Worm (Caenorhabditis elegans): ENCODE results near the gene clec-182.

Gene clec-182

DNA sequence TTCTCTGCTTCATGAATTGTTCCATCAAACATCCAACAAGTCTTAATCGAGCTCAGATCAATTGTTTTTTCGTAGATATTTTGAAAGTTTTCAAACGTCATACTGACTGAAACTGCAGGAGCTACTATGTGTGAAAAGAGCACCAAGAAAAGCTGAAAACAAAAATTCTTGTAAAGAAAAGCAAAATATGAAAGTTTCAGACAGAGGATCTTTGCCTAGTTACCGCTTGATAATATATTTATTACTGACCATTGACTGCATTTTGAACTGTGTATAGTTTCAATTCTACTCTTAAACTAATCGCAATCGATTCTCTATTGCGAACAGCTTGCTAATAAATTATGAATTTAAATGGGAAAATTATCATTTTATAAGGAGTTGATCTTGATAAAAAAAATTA lies at the start of gene clec-182:
Gene clec-182, minus strand, starts transcription at position 101 of the 400 bp plus-strand sequence.
- TF ChIP-seq rbr-2 (tag; optimal IDR thresholded peaks at IDR 0.05) = no peak
- no peak for TF ChIP-seq pha-4 (GFP tag; IDR thresholded peaks at IDR 0.05)
- TF ChIP-seq pha-4 (tag; optimal IDR thresholded peaks at IDR 0.05) = no peak
- TF ChIP-seq T20F7.1 (GFP tag; optimal IDR thresholded peaks at IDR 0.05) = no peak
- TF ChIP-seq aha-1 (tag) = no peak
- no peak for TF ChIP-seq nhr-111 (GFP tag; optimal IDR thresholded peaks at IDR 0.05)
- TF ChIP-seq mxl-3 (GFP tag; optimal IDR thresholded peaks at IDR 0.05) = no peak
- no peak for TF ChIP-seq lir-3 (tag; optimal IDR thresholded peaks at IDR 0.05)
- no peak for TF ChIP-seq cey-2 (tag; optimal IDR thresholded peaks at IDR 0.05; ENCODE audit: borderline replicate concordance, insufficient read depth)
- TF ChIP-seq lin-29 (GFP tag; IDR thresholded peaks at IDR 0.05) = no peak
- TF ChIP-seq zag-1 (tag; optimal IDR thresholded peaks at IDR 0.05) = no peak

DNA sequence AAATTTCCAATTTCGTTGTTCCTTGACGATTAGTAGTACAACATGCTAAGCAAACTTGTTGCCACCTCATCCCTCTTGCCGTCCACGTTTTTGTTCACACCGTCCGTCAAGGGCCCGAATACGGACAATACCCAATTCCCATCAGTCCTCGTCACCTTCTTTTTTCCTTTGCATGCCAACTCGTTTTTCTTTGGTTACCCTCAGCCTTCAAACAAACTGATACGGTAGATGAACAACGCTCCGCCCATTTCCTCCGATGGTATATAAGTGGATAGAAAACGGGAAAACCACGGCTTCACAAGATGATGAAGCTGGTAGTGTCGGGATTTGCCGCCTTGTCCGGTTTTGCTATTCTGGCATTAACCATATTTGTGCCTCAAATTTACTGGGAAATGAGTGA lies 49.8 kb upstream of the clec-182 start, which contains the start of gene col-118:
Gene col-118, plus strand, starts transcription at position 301 of the 400 bp plus-strand sequence.
- TF ChIP-seq ZK337.2 (GFP tag; IDR thresholded peaks at IDR 0.05) (no peak), spr-1 (tag; optimal IDR thresholded peaks at IDR 0.05) (no peak)

DNA sequence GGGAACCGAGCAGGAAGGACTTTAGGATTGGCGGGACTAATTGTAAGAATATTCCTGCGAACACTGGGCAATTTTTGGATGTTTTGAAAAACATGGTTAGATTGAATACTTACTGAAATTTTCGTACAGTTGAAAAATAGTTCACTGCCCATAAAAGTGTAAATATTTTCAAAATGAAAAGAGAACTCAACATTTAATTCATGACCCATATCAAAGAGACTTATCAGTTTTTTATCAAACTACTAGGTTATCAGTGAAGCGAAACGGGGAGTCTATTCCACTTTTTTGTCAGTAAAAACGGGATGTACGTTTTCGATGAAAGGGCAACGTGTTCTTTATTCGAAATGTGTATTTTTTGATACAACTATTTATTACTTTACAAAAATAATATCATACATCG lies 47.8 kb upstream of the clec-182 start:
- no peak for TF ChIP-seq arid-1 (GFP tag; conservative IDR thresholded peaks at IDR 0.05)
- TF ChIP-seq Y5F2A.4 (GFP tag; optimal IDR thresholded peaks at IDR 0.05) = no peak
- TF ChIP-seq T20F7.1 (GFP tag; optimal IDR thresholded peaks at IDR 0.05) = peak; percentile 5
- peak; percentile 62 for TF ChIP-seq nhr-28 (tag; optimal IDR thresholded peaks at IDR 0.05)
- peak; percentile 39; the same call in 1 of the 2 replicates for TF ChIP-seq dmd-6 (GFP tag; IDR thresholded peaks at IDR 0.05)
- TF ChIP-seq daf-8 (GFP tag; IDR thresholded peaks at IDR 0.05) = no peak
- no peak for TF ChIP-seq daf-19 (GFP tag; conservative IDR thresholded peaks at IDR 0.05)
- no peak for TF ChIP-seq daf-16 (GFP tag; optimal IDR thresholded peaks at IDR 0.05)
- TF ChIP-seq daf-16 (tag; optimal IDR thresholded peaks at IDR 0.05) = peak; percentile 56
- no peak for TF ChIP-seq snpc-4 (tag; optimal IDR thresholded peaks at IDR 0.05)
- TF ChIP-seq lin-38 (GFP tag; IDR thresholded peaks at IDR 0.05) = no peak
- TF ChIP-seq hlh-11 (tag; optimal IDR thresholded peaks at IDR 0.05) = peak; percentile 36
- no peak for TF ChIP-seq daf-12 (tag; optimal IDR thresholded peaks at IDR 0.05)
- no peak for TF ChIP-seq madf-5 (GFP tag; IDR thresholded peaks at IDR 0.05)
- no peak for TF ChIP-seq rbr-2 (tag; optimal IDR thresholded peaks at IDR 0.05)
- TF ChIP-seq pqm-1 (tag; optimal IDR thresholded peaks at IDR 0.05) = peak; percentile 94
- no peak for TF ChIP-seq egl-27 (tag; optimal IDR thresholded peaks at IDR 0.05)
- no peak for TF ChIP-seq zip-2 (tag; optimal IDR thresholded peaks at IDR 0.05)
- TF ChIP-seq mxl-2 (GFP tag; conservative IDR thresholded peaks at IDR 0.05) = no peak
- TF ChIP-seq unc-130 (GFP tag; optimal IDR thresholded peaks at IDR 0.05) = no peak
- TF ChIP-seq ceh-20 (GFP tag; IDR thresholded peaks at IDR 0.05) = no peak
- no peak for TF ChIP-seq ZK546.5 (tag; optimal IDR thresholded peaks at IDR 0.05)
- TF ChIP-seq spr-3 (GFP tag; optimal IDR thresholded peaks at IDR 0.05) = no peak
- TF ChIP-seq lsy-2 (tag; optimal IDR thresholded peaks at IDR 0.05) = no peak
- peak; percentile 32 for TF ChIP-seq dve-1 (tag; optimal IDR thresholded peaks at IDR 0.05; ENCODE audit: insufficient read depth)

DNA sequence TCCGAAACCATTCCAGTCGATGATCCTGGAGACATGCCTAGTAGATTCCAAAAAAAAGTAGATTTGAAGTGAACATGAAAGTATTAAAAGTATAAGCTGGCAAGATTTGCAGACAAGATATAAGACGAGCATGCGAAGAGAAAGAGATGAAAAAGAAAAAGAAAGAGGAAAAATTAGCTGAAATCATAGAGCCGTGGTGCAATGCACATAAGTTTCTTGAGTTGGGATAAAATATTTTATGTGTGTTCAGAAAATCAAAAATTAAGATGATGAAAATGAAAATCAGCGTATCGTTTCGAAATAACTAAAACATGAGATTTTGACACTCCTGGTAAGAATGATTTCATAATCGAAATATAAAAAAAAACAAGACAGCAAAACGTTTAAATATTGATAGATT lies 46.3 kb upstream of the clec-182 start, which contains the start of gene T11B7.2:
Gene T11B7.2, minus strand, starts transcription at position 101 of the 400 bp plus-strand sequence.
- TF ChIP-seq F26F4.8 (GFP tag; conservative IDR thresholded peaks at IDR 0.05) (no peak), daf-12 (tag; optimal IDR thresholded peaks at IDR 0.05) (no peak), ceh-20 (GFP tag; IDR thresholded peaks at IDR 0.05) (no peak), spr-3 (GFP tag; optimal IDR thresholded peaks at IDR 0.05) (no peak), dmd-8 (GFP tag; IDR thresholded peaks at IDR 0.05) (no peak), lin-29 (GFP tag; IDR thresholded peaks at IDR 0.05) (no peak), mep-1 (tag; optimal IDR thresholded peaks at IDR 0.05) (no peak), nhr-10 (tag; optimal IDR thresholded peaks at IDR 0.05) (no peak), hif-1 (tag; optimal IDR thresholded peaks at IDR 0.05) (no peak), mxl-3 (GFP tag; optimal IDR thresholded peaks at IDR 0.05) (no peak), attf-4 (tag; optimal IDR thresholded peaks at IDR 0.05) (no peak), ceh-32 (tag; optimal IDR thresholded peaks at IDR 0.05; ENCODE audit: poor library complexity) (no peak), F37D6.2 (tag; optimal IDR thresholded peaks at IDR 0.05) (no peak), set-16 (GFP tag; IDR thresholded peaks at IDR 0.05) (no peak), cey-2 (tag; optimal IDR thresholded peaks at IDR 0.05; ENCODE audit: borderline replicate concordance, insufficient read depth) (no peak)
